Worm (Caenorhabditis elegans) whole organism, late embryonic: ENCODE data around the gene mrpl-21.

Source experiments
- dve-1 ChIP-seq: sonication (generic microtip); optimal IDR thresholded peaks from 2 replicates; lab custom pipeline; 2017; ENCODE audit warnings: antibody characterized with exemption, mild to moderate bottlenecking, missing genetic modification characterization, missing compliant biosample characterization
- fkh-10 ChIP-seq: fragments of 150-350 bp; optimal IDR thresholded peaks from 2 replicates; lab custom pipeline; 2014; ENCODE audit warnings: missing biosample characterization, missing genetic modification reagents, missing genetic modification characterization
- nhr-11 ChIP-seq: fragments of 150-350 bp; optimal IDR thresholded peaks from 2 replicates; lab custom pipeline; 2014; ENCODE audit warnings: missing biosample characterization, missing genetic modification characterization
- pros-1 ChIP-seq: fragments of 150-350 bp; optimal IDR thresholded peaks from 2 replicates; lab custom pipeline; 2014; ENCODE audit warnings: missing biosample characterization, missing genetic modification reagents, missing genetic modification characterization

ce11 chrIII:4275704-4276103 is 32.3 kb upstream of the mrpl-21 start:
- TF ChIP-seq dve-1 (tag; lab: Kevin White, UChicago): no peak
- TF ChIP-seq pros-1 (tag; lab: Kevin White, UChicago): no peak
- TF ChIP-seq fkh-10 (GFP tag; lab: Kevin White, UChicago): no peak
- TF ChIP-seq nhr-11 (tag; lab: Kevin White, UChicago): no peak
